Fruit fly (Drosophila melanogaster) whole organism, embryonic: Measurements from ENCODE around the gene CG7484.

Experiments used
- Atf-2 ChIP-seq: fragments of 200-800 bp; sonication (Bioruptor generic); optimal IDR thresholded peaks from 2 replicates; lab custom pipeline; 2016; ENCODE audit warnings: missing biosample characterization, missing genetic modification characterization
- CG10366 ChIP-seq: fragments of 200-800 bp; sonication (Bioruptor generic); IDR thresholded peaks from 2 replicates; pipeline ENCODE4 v1.3.6; 2022; ENCODE audit warnings: missing biosample characterization, missing genetic modification characterization
- CG10543 ChIP-seq: fragments of 200-800 bp; sonication (Bioruptor generic); optimal IDR thresholded peaks from 3 replicates; lab custom pipeline; 2017; ENCODE audit warnings: missing biosample characterization, mild to moderate bottlenecking, missing genetic modification characterization, moderate library complexity
- CG12071 ChIP-seq: fragments of 200-800 bp; sonication (Bioruptor generic); optimal IDR thresholded peaks from 3 replicates; lab custom pipeline; 2018; ENCODE audit warnings: missing biosample characterization, mild to moderate bottlenecking, missing genetic modification characterization
- CG12155 ChIP-seq: fragments of 200-800 bp; sonication (Bioruptor generic); optimal IDR thresholded peaks from 3 replicates; lab custom pipeline; 2016; ENCODE audit warnings: missing biosample characterization, missing genetic modification characterization
- CG12942 ChIP-seq: fragments of 200-800 bp; sonication (Bioruptor generic); optimal IDR thresholded peaks from 3 replicates; lab custom pipeline; 2016; ENCODE audit warnings: missing biosample characterization, missing genetic modification characterization
- CG13424 ChIP-seq: fragments of 200-800 bp; sonication (Bioruptor generic); optimal IDR thresholded peaks from 2 replicates; lab custom pipeline; 2019; ENCODE audit warnings: missing biosample characterization, mild to moderate bottlenecking, missing genetic modification characterization, moderate library complexity
- CG18599 ChIP-seq: fragments of 200-800 bp; sonication (Bioruptor generic); optimal IDR thresholded peaks from 3 replicates; lab custom pipeline; 2017; ENCODE audit warnings: missing biosample characterization, missing genetic modification characterization, mild to moderate bottlenecking, moderate library complexity, missing genetic modification reagents
- CG2199 ChIP-seq: fragments of 200-800 bp; sonication (Bioruptor generic); IDR thresholded peaks from 3 replicates; pipeline ENCODE4 v1.3.6; 2022; ENCODE audit warnings: missing biosample characterization, missing genetic modification characterization
- CG4282 ChIP-seq: fragments of 200-800 bp; sonication (Bioruptor generic); optimal IDR thresholded peaks from 2 replicates; lab custom pipeline; 2016; ENCODE audit warnings: missing biosample characterization, missing genetic modification characterization
- CG4707 ChIP-seq: fragments of 200-800 bp; sonication (Bioruptor generic); optimal IDR thresholded peaks from 2 replicates; lab custom pipeline; 2018; ENCODE audit warnings: missing biosample characterization, mild to moderate bottlenecking, missing genetic modification characterization, moderate library complexity
- CG6254 ChIP-seq: fragments of 200-800 bp; sonication (Bioruptor generic); optimal IDR thresholded peaks from 3 replicates; lab custom pipeline; 2017; ENCODE audit warnings: mild to moderate bottlenecking, missing biosample characterization, missing genetic modification reagents, missing genetic modification characterization
- CG7357 ChIP-seq: fragments of 200-800 bp; sonication (Bioruptor generic); IDR thresholded peaks from 3 replicates; pipeline ENCODE4 v1.3.6; 2022; ENCODE audit warnings: missing biosample characterization, missing genetic modification characterization
- CG7839 ChIP-seq: fragments of 200-800 bp; sonication (Bioruptor generic); optimal IDR thresholded peaks from 3 replicates; lab custom pipeline; 2018; ENCODE audit warnings: missing biosample characterization, mild to moderate bottlenecking, missing genetic modification characterization, moderate library complexity
- CTCF ChIP-seq: fragments of 200-800 bp; sonication (Bioruptor generic); optimal IDR thresholded peaks from 2 replicates; lab custom pipeline; 2017; ENCODE audit warnings: missing biosample characterization, mild to moderate bottlenecking, missing genetic modification characterization, moderate library complexity
- Eip74EF ChIP-seq, 2 experiments: fragments of 200-800 bp in 1 of 2; fragments of >200 bp in 1 of 2; sonication (Bioruptor generic) in 1 of 2; optimal IDR thresholded peaks; 2 replicates each; lab custom pipeline; 2017 to 2019; ENCODE audit warnings: missing biosample characterization in 2 of 2, missing genetic modification characterization in 2 of 2, mild to moderate bottlenecking in 1 of 2, moderate library complexity in 1 of 2
- H15 ChIP-seq: fragments of 200-800 bp; sonication (Bioruptor generic); IDR thresholded peaks from 3 replicates; pipeline ENCODE4 v1.3.6; 2022; ENCODE audit warnings: missing biosample characterization, missing genetic modification characterization
- HLH3B ChIP-seq: fragments of 200-800 bp; sonication (Bioruptor generic); IDR thresholded peaks from 2 replicates; pipeline ENCODE4 v1.3.6; 2022; ENCODE audit warnings: missing biosample characterization, missing genetic modification characterization
- HmgZ ChIP-seq: fragments of 200-800 bp; sonication (Bioruptor generic); optimal IDR thresholded peaks from 2 replicates; lab custom pipeline; 2018; ENCODE audit warnings: missing biosample characterization, mild to moderate bottlenecking, missing genetic modification characterization
- Hmr ChIP-seq: fragments of 200-800 bp; sonication (Bioruptor generic); optimal IDR thresholded peaks from 3 replicates; lab custom pipeline; 2017; ENCODE audit warnings: mild to moderate bottlenecking, missing biosample characterization, missing genetic modification reagents, missing genetic modification characterization
- Hr78 ChIP-seq, 2 experiments: fragments of 200-800 bp in 1 of 2; fragments of >200 bp in 1 of 2; sonication (Bioruptor generic) in 1 of 2; optimal IDR thresholded peaks; 2 replicates each; lab custom pipeline; 2017 to 2019; ENCODE audit warnings: missing biosample characterization in 2 of 2, missing genetic modification characterization in 2 of 2, mild to moderate bottlenecking in 1 of 2, moderate library complexity in 1 of 2
- Kr ChIP-seq: fragments of 200-800 bp; sonication (Bioruptor generic); optimal IDR thresholded peaks from 2 replicates; lab custom pipeline; 2017; ENCODE audit warnings: missing biosample characterization, mild to moderate bottlenecking, missing genetic modification characterization
- Mad ChIP-seq: fragments of 200-800 bp; sonication (Bioruptor generic); optimal IDR thresholded peaks from 2 replicates; lab custom pipeline; 2016; ENCODE audit warnings: missing biosample characterization, missing genetic modification characterization
- Mrtf ChIP-seq: fragments of 200-800 bp; sonication (Bioruptor generic); IDR thresholded peaks from 3 replicates; pipeline ENCODE4 v1.3.6; 2022; ENCODE audit warnings: missing biosample characterization, missing genetic modification characterization
- NC2α ChIP-seq: fragments of 200-800 bp; sonication (Bioruptor generic); optimal IDR thresholded peaks from 2 replicates; lab custom pipeline; 2016; ENCODE audit warnings: missing biosample characterization, missing genetic modification characterization
- NK7.1 ChIP-seq: fragments of 200-800 bp; sonication (Bioruptor generic); optimal IDR thresholded peaks from 3 replicates; lab custom pipeline; 2016; ENCODE audit warnings: missing biosample characterization, missing genetic modification characterization
- Optix ChIP-seq: fragments of 200-800 bp; sonication (Bioruptor generic); IDR thresholded peaks from 3 replicates; pipeline ENCODE4 v1.3.6; 2022; ENCODE audit warnings: missing biosample characterization, missing genetic modification characterization
- bab2 ChIP-seq: fragments of 200-800 bp; sonication (Bioruptor generic); optimal IDR thresholded peaks from 2 replicates; lab custom pipeline; 2016; ENCODE audit warnings: missing biosample characterization, missing genetic modification characterization
- bigmax ChIP-seq: fragments of 200-800 bp; sonication (Bioruptor generic); optimal IDR thresholded peaks from 2 replicates; lab custom pipeline; 2018; ENCODE audit warnings: missing biosample characterization, mild to moderate bottlenecking, missing genetic modification characterization
- cato ChIP-seq: fragments of 200-800 bp; sonication (Bioruptor generic); optimal IDR thresholded peaks from 2 replicates; lab custom pipeline; 2016; ENCODE audit warnings: missing biosample characterization, missing genetic modification characterization, borderline replicate concordance
- chm ChIP-seq: fragments of 200-800 bp; sonication (Bioruptor generic); IDR thresholded peaks from 2 replicates; pipeline ENCODE4 v1.3.6; 2022; ENCODE audit warnings: missing biosample characterization, missing genetic modification characterization
- dysf ChIP-seq: fragments of 200-800 bp; sonication (Bioruptor generic); IDR thresholded peaks from 3 replicates; pipeline ENCODE4 v1.3.6; 2022; ENCODE audit warnings: missing biosample characterization, missing genetic modification characterization
- ham ChIP-seq: fragments of 200-800 bp; sonication (Bioruptor generic); IDR thresholded peaks from 2 replicates; pipeline ENCODE4 v1.3.6; 2022; ENCODE audit warnings: missing biosample characterization, missing genetic modification characterization
- hbn ChIP-seq: fragments of 200-800 bp; sonication (Bioruptor generic); IDR thresholded peaks from 2 replicates; pipeline ENCODE4 v1.3.6; 2022; ENCODE audit warnings: missing biosample characterization, missing genetic modification characterization; ENCODE audit not compliant: partially characterized antibody
- hkb ChIP-seq, 2 experiments: fragments of 200-800 bp in 1 of 2; fragments of >200 bp in 1 of 2; sonication (Bioruptor generic) in 1 of 2; IDR thresholded peaks in 1 of 2; optimal IDR thresholded peaks in 1 of 2; 2 replicates each; pipeline versions ENCODE4 v1.3.6 to Lab custom; 2017 to 2022; ENCODE audit warnings: missing biosample characterization in 1 of 2, missing genetic modification characterization in 1 of 2
- ken ChIP-seq: fragments of 200-800 bp; sonication (Bioruptor generic); IDR thresholded peaks from 3 replicates; pipeline ENCODE4 v1.3.6; 2022; ENCODE audit warnings: missing biosample characterization, missing genetic modification characterization
- mld ChIP-seq: fragments of 200-800 bp; sonication (Bioruptor generic); IDR thresholded peaks from 3 replicates; pipeline ENCODE4 v1.3.6; 2022; ENCODE audit warnings: missing biosample characterization, missing genetic modification characterization; ENCODE audit not compliant: partially characterized antibody
- odd ChIP-seq: fragments of 200-800 bp; sonication (Bioruptor generic); optimal IDR thresholded peaks from 2 replicates; lab custom pipeline; 2017; ENCODE audit warnings: missing biosample characterization, mild to moderate bottlenecking, missing genetic modification characterization
- otp ChIP-seq: fragments of 200-800 bp; sonication (Bioruptor generic); IDR thresholded peaks from 3 replicates; pipeline ENCODE4, ENCODE4 v1.3.6; 2022; ENCODE audit warnings: missing biosample characterization, missing genetic modification characterization
- pan ChIP-seq, 4 experiments: fragments of >200 bp in 3 of 4; fragments of 200-800 bp in 1 of 4; sonication (Bioruptor generic) in 1 of 4; optimal IDR thresholded peaks in 3 of 4; IDR thresholded peaks in 1 of 4; 2 replicates each; pipeline versions ENCODE4 v1.3.6 to Lab custom; 2017 to 2022; ENCODE audit warnings: missing biosample characterization in 2 of 4, missing genetic modification characterization in 2 of 4, mixed read lengths in 1 of 4
- ro ChIP-seq: fragments of 200-800 bp; sonication (Bioruptor generic); IDR thresholded peaks from 2 replicates; pipeline ENCODE4 v1.3.6; 2022; ENCODE audit warnings: missing biosample characterization, missing genetic modification characterization
- run ChIP-seq: fragments of 200-800 bp; sonication (Bioruptor generic); optimal IDR thresholded peaks from 3 replicates; lab custom pipeline; 2018; ENCODE audit warnings: missing biosample characterization, mild to moderate bottlenecking, missing genetic modification characterization
- sens ChIP-seq: fragments of 200-800 bp; sonication (Bioruptor generic); peaks from one replicate; lab custom pipeline; 2016; ENCODE audit warnings: missing biosample characterization, missing genetic modification characterization
- sens-2 ChIP-seq: fragments of 200-800 bp; sonication (Bioruptor generic); IDR thresholded peaks from 2 replicates; pipeline ENCODE4 v1.3.6; 2022; ENCODE audit warnings: missing biosample characterization, missing genetic modification characterization
- tna ChIP-seq: fragments of 200-800 bp; sonication (Bioruptor generic); IDR thresholded peaks from 2 replicates; pipeline ENCODE4 v1.3.6; 2022; ENCODE audit warnings: missing biosample characterization, missing genetic modification characterization; ENCODE audit not compliant: partially characterized antibody
- unpg ChIP-seq: fragments of 200-800 bp; sonication (Bioruptor generic); optimal IDR thresholded peaks from 3 replicates; lab custom pipeline; 2018; ENCODE audit warnings: missing biosample characterization, mild to moderate bottlenecking, missing genetic modification characterization, moderate library complexity
- yki ChIP-seq: fragments of >200 bp; optimal IDR thresholded peaks from 3 replicates; lab custom pipeline; 2018
- zen2 ChIP-seq: fragments of 200-800 bp; sonication (Bioruptor generic); IDR thresholded peaks from 3 replicates; pipeline ENCODE4 v1.3.6; 2022; ENCODE audit warnings: missing biosample characterization, missing genetic modification characterization; ENCODE audit not compliant: partially characterized antibody

The CG7484 gene

dm6 chr3L:17651717-17652651 is 2.4 kb upstream of the CG7484 start (continued):
- no peak for TF ChIP-seq NK7.1 (GFP tag; lab: Kevin White, UChicago)
- no peak for TF ChIP-seq tna (GFP tag; lab: Robert Waterston, UW)
- no peak for TF ChIP-seq hkb (optimal IDR thresholded peaks at IDR 0.05; lab: Kevin White, UChicago)
- TF ChIP-seq hkb (GFP tag; IDR thresholded peaks at IDR 0.05; lab: Robert Waterston, UW): 0 out of 2 replicates have a peak, but pooled peaks have one; percentile 45
- TF ChIP-seq mld (GFP tag; lab: Robert Waterston, UW): no peak
- TF ChIP-seq CG12942 (GFP tag; lab: Kevin White, UChicago): no peak
- TF ChIP-seq ro: no peak
- no peak for TF ChIP-seq bigmax (GFP tag; lab: Kevin White, UChicago)
- no peak for TF ChIP-seq CG4282 (GFP tag; lab: Kevin White, UChicago)
- TF ChIP-seq hbn: no peak
- no peak for TF ChIP-seq HmgZ
- TF ChIP-seq CG13424 (tag; lab: Kevin White, UChicago): peak; percentile 19
- peak; percentile 9 for TF ChIP-seq Atf-2 (GFP tag; lab: Kevin White, UChicago)
- peak; percentile 69 for TF ChIP-seq sens
- TF ChIP-seq CTCF: no peak
- peak; percentile 2 for TF ChIP-seq CG6254
- TF ChIP-seq CG10366 (GFP tag; lab: Robert Waterston, UW): peak; percentile 26
- TF ChIP-seq ham: no peak
- TF ChIP-seq CG4707 (GFP tag; lab: Kevin White, UChicago): no peak
- TF ChIP-seq Hr78 (GFP tag; optimal IDR thresholded peaks at IDR 0.05; lab: Kevin White, UChicago): peak in 1 of 2 experiments; percentile 88
- no peak for TF ChIP-seq NC2α (GFP tag; lab: Kevin White, UChicago)
- no peak for TF ChIP-seq run (tag; lab: Kevin White, UChicago)
- TF ChIP-seq CG2199 (GFP tag; lab: Robert Waterston, UW): no peak
- no peak for TF ChIP-seq Mrtf (GFP tag; lab: Robert Waterston, UW)
- TF ChIP-seq Mad: no peak
- no peak for TF ChIP-seq odd (GFP tag; lab: Kevin White, UChicago)
- TF ChIP-seq CG12155 (GFP tag; lab: Kevin White, UChicago): no peak
- TF ChIP-seq H15 (GFP tag; lab: Robert Waterston, UW): no peak
- no peak for TF ChIP-seq CG10543
- TF ChIP-seq Kr: no peak
- TF ChIP-seq CG12071 (GFP tag; lab: Kevin White, UChicago): no peak
- peak in 1 of 2 experiments; percentile 33 for TF ChIP-seq Eip74EF (GFP tag; optimal IDR thresholded peaks at IDR 0.05; lab: Kevin White, UChicago)
- peak; percentile 19 for TF ChIP-seq unpg (GFP tag; lab: Kevin White, UChicago)
- TF ChIP-seq CG7839: peak; percentile 27
- no peak for TF ChIP-seq pan (optimal IDR thresholded peaks at IDR 0.05; lab: Kevin White, UChicago)
- no peak for TF ChIP-seq pan (GFP tag; optimal IDR thresholded peaks at IDR 0.05 in 1 of 2, IDR thresholded peaks at IDR 0.05 in 1 of 2)
- TF ChIP-seq yki: no peak
- TF ChIP-seq Optix: no peak
- TF ChIP-seq CG18599 (GFP tag; lab: Kevin White, UChicago): peak; percentile 6
- TF ChIP-seq bab2 (GFP tag; lab: Kevin White, UChicago): no peak
- TF ChIP-seq HLH3B (GFP tag; lab: Robert Waterston, UW): 0 out of 2 replicates have a peak, but pooled peaks have one; percentile 6
- no peak for TF ChIP-seq CG7357 (GFP tag; lab: Robert Waterston, UW)
- peak; percentile 58; the same call in 1 of the 2 replicates for TF ChIP-seq sens-2 (GFP tag; lab: Robert Waterston, UW)
- TF ChIP-seq chm (GFP tag; lab: Robert Waterston, UW): no peak
- TF ChIP-seq ken (GFP tag; lab: Robert Waterston, UW): peak; percentile 54; the same call in 1 of the 3 replicates
- TF ChIP-seq zen2 (GFP tag; lab: Robert Waterston, UW): no peak
- TF ChIP-seq otp: no peak
- TF ChIP-seq Hmr: no peak
- peak; percentile 53; the same call in 1 of the 3 replicates for TF ChIP-seq dysf (GFP tag; lab: Robert Waterston, UW)
- TF ChIP-seq cato (GFP tag; lab: Kevin White, UChicago): peak; percentile 28
